Fruit fly (Drosophila melanogaster) S2 (cell line): Measurements from ENCODE around the gene Gyc89Db.

ENCODE experiments used
- CG8478 ChIP-seq: fragments of >200 bp; optimal IDR thresholded peaks from 2 replicates; lab custom pipeline; 2018
- CTCF ChIP-seq, 2 experiments: fragments of >200 bp; optimal IDR thresholded peaks; 2 replicates each; lab custom pipeline; 2018

DNA sequence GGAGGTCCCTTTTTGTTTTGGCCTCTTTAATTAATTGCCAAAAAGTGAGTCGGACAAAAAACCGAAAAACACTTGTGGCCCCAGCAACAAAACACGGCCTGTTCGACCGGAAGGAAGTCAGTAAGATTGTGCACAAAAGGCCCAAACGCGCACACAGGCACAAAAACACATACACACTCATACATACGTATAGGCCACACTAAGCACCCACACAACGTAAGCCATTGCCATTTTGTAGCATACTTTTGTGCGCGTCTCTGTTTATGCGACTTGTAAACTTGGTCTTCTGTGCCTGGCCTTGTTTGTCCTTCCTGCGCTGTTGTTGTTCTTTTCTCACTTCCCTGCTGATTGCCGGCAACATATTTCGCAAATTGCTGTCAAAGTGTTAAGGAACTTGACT, 53.5 kb downstream of the Gyc89Db start:
- no peak for TF ChIP-seq CG8478 (lab: Kevin White, UChicago)
- TF ChIP-seq CTCF (optimal IDR thresholded peaks at IDR 0.05; lab: Kevin White, UChicago) = no peak
